Worm (Caenorhabditis elegans) whole organism, L1 larva: ENCODE results near the gene col-99.

ENCODE experiments used
- C04F5.9 ChIP-seq: sonication (generic microtip); optimal IDR thresholded peaks from 2 replicates; lab custom pipeline; 2016; ENCODE audit warnings: missing genetic modification characterization, missing compliant biosample characterization
- C16A3.4 ChIP-seq: fragments of 150-350 bp; optimal IDR thresholded peaks from 2 replicates; lab custom pipeline; 2014; ENCODE audit warnings: missing biosample characterization, missing genetic modification characterization
- Y116A8C.19 ChIP-seq: sonication (generic microtip); optimal IDR thresholded peaks from 2 replicates; lab custom pipeline; 2016; ENCODE audit warnings: missing compliant biosample characterization, missing genetic modification characterization, borderline replicate concordance
- alr-1 ChIP-seq: fragments of 200-800 bp; sonication (Bioruptor generic); optimal IDR thresholded peaks from 2 replicates; lab custom pipeline; 2018; ENCODE audit warnings: borderline replicate concordance, mild to moderate bottlenecking, missing genetic modification characterization, missing compliant biosample characterization
- aly-2 ChIP-seq: fragments of 150-350 bp; optimal IDR thresholded peaks from 2 replicates; lab custom pipeline; 2014; ENCODE audit warnings: missing biosample characterization, missing genetic modification characterization
- ama-1 ChIP-seq: fragments of 150-350 bp; optimal IDR thresholded peaks from 2 replicates; lab custom pipeline; 2014
- ceh-63 ChIP-seq: fragments of 200-800 bp; sonication (Bioruptor generic); optimal IDR thresholded peaks from 2 replicates; lab custom pipeline; 2018; ENCODE audit warnings: mild to moderate bottlenecking, missing genetic modification characterization, missing compliant biosample characterization
- ceh-8 ChIP-seq: fragments of 200-800 bp; sonication (Bioruptor generic); optimal IDR thresholded peaks from 2 replicates; lab custom pipeline; 2018; ENCODE audit warnings: mild to moderate bottlenecking, missing genetic modification characterization, moderate library complexity, missing compliant biosample characterization
- ceh-82 ChIP-seq, 3 experiments: fragments of 150-350 bp in 1 of 3; sonication (generic microtip) in 2 of 3; optimal IDR thresholded peaks; 2 replicates each; lab custom pipeline; 2014 to 2017; ENCODE audit warnings: missing biosample characterization in 3 of 3, missing genetic modification characterization in 3 of 3
- ceh-88 ChIP-seq: fragments of 200-800 bp; sonication (Bioruptor generic); IDR thresholded peaks from 2 replicates; pipeline ENCODE4 v1.3.6; 2022; ENCODE audit warnings: missing genetic modification characterization, missing compliant biosample characterization
- ceh-90 ChIP-seq: sonication (generic microtip); optimal IDR thresholded peaks from 2 replicates; lab custom pipeline; 2016; ENCODE audit warnings: missing genetic modification characterization, missing compliant biosample characterization
- ces-1 ChIP-seq: fragments of 150-350 bp; optimal IDR thresholded peaks from 2 replicates; lab custom pipeline; 2014; ENCODE audit warnings: missing biosample characterization, missing genetic modification reagents, missing genetic modification characterization
- dpl-1 ChIP-seq, 3 experiments: fragments of 150-350 bp in 2 of 3; sonication (generic microtip) in 1 of 3; optimal IDR thresholded peaks; 2 replicates each; lab custom pipeline; 2014 to 2017; ENCODE audit warnings: missing biosample characterization in 3 of 3, missing genetic modification characterization in 3 of 3, missing genetic modification reagents in 3 of 3
- efl-1 ChIP-seq, 4 experiments: fragments of 150-350 bp; optimal IDR thresholded peaks in 3 of 4; peaks in 1 of 4; 1 replicate in 1 of 4; 2 replicates in 3 of 4; lab custom pipeline; 2014; ENCODE audit warnings: missing biosample characterization in 2 of 4, missing genetic modification characterization in 2 of 4, missing genetic modification reagents in 2 of 4
- egl-27 ChIP-seq, 2 experiments: fragments of 150-350 bp in 1 of 2; sonication (generic microtip); optimal IDR thresholded peaks; 3 replicates each; lab custom pipeline; 2017 to 2018; ENCODE audit warnings: missing biosample characterization in 2 of 2, missing genetic modification characterization in 2 of 2, missing genetic modification reagents in 2 of 2
- elt-2 ChIP-seq: sonication (generic microtip); optimal IDR thresholded peaks from 2 replicates; lab custom pipeline; 2016; ENCODE audit warnings: missing genetic modification characterization, mild to moderate bottlenecking, inconsistent platforms, missing compliant biosample characterization, missing genetic modification reagents
- elt-3 ChIP-seq, 6 experiments: fragments of 150-350 bp in 1 of 6; sonication (generic microtip); optimal IDR thresholded peaks; 2 replicates each; lab custom pipeline; 2017 to 2018; ENCODE audit warnings: missing biosample characterization in 6 of 6, missing genetic modification characterization in 6 of 6, inconsistent platforms in 1 of 6
- ets-5 ChIP-seq: fragments of 200-800 bp; sonication (Bioruptor generic); IDR thresholded peaks from 2 replicates; pipeline ENCODE4 v1.3.6; 2022; ENCODE audit warnings: missing genetic modification characterization, missing compliant biosample characterization
- fkh-10 ChIP-seq: sonication (generic microtip); optimal IDR thresholded peaks from 2 replicates; lab custom pipeline; 2017; ENCODE audit warnings: missing biosample characterization, missing genetic modification reagents, missing genetic modification characterization
- hlh-17 ChIP-seq: fragments of 200-800 bp; sonication (Bioruptor generic); optimal IDR thresholded peaks from 2 replicates; lab custom pipeline; 2018; ENCODE audit warnings: missing genetic modification characterization, mild to moderate bottlenecking, missing compliant biosample characterization, moderate library complexity, borderline replicate concordance
- hlh-4 ChIP-seq: sonication (generic microtip); optimal IDR thresholded peaks from 2 replicates; lab custom pipeline; 2016; ENCODE audit warnings: mild to moderate bottlenecking, missing genetic modification characterization, missing compliant biosample characterization
- lin-15B ChIP-seq: fragments of 150-350 bp; sonication (generic microtip); optimal IDR thresholded peaks from 3 replicates; lab custom pipeline; 2014; ENCODE audit warnings: missing biosample characterization, missing genetic modification characterization
- lin-35 ChIP-seq, 2 experiments: fragments of 150-350 bp; optimal IDR thresholded peaks; 2 replicates each; lab custom pipeline; 2014; ENCODE audit warnings: missing biosample characterization in 2 of 2, missing genetic modification characterization in 2 of 2, missing genetic modification reagents in 2 of 2
- lin-39 ChIP-seq: fragments of 150-350 bp; optimal IDR thresholded peaks from 2 replicates; lab custom pipeline; 2014; ENCODE audit warnings: missing biosample characterization, missing genetic modification reagents, missing genetic modification characterization
- lir-3 ChIP-seq: sonication (generic microtip); optimal IDR thresholded peaks from 2 replicates; lab custom pipeline; 2016; ENCODE audit warnings: mild to moderate bottlenecking, missing genetic modification characterization, moderate library complexity, missing compliant biosample characterization; ENCODE audit not compliant: poor library complexity
- lsy-2 ChIP-seq, 2 experiments: fragments of 150-350 bp; optimal IDR thresholded peaks; 2 replicates each; lab custom pipeline; 2014; ENCODE audit warnings: missing biosample characterization in 2 of 2, missing genetic modification characterization in 2 of 2
- mep-1 ChIP-seq: fragments of 150-350 bp; optimal IDR thresholded peaks from 2 replicates; lab custom pipeline; 2014; ENCODE audit warnings: missing biosample characterization, missing genetic modification characterization
- nhr-11 ChIP-seq: fragments of 150-350 bp; optimal IDR thresholded peaks from 2 replicates; lab custom pipeline; 2014; ENCODE audit warnings: missing biosample characterization, missing genetic modification characterization
- nhr-12 ChIP-seq: sonication (generic microtip); optimal IDR thresholded peaks from 2 replicates; lab custom pipeline; 2017; ENCODE audit warnings: missing biosample characterization, missing genetic modification characterization
- nhr-19 ChIP-seq: fragments of 200-800 bp; sonication (Bioruptor generic); conservative IDR thresholded peaks from 2 replicates; pipeline ENCODE4 v1.3.6; 2022; ENCODE audit warnings: missing genetic modification characterization, missing compliant biosample characterization
- nhr-20 ChIP-seq: sonication (generic microtip); optimal IDR thresholded peaks from 2 replicates; lab custom pipeline; 2016; ENCODE audit warnings: mild to moderate bottlenecking, missing genetic modification characterization, missing compliant biosample characterization
- nhr-237 ChIP-seq: fragments of 150-350 bp; optimal IDR thresholded peaks from 2 replicates; lab custom pipeline; 2014; ENCODE audit warnings: missing biosample characterization, missing genetic modification characterization
- nhr-28 ChIP-seq: fragments of 150-350 bp; optimal IDR thresholded peaks from 2 replicates; lab custom pipeline; 2014; ENCODE audit warnings: missing biosample characterization, missing genetic modification characterization
- nhr-47 ChIP-seq: sonication (generic microtip); optimal IDR thresholded peaks from 2 replicates; lab custom pipeline; 2016; ENCODE audit warnings: mild to moderate bottlenecking, missing genetic modification characterization, moderate library complexity, missing compliant biosample characterization
- nhr-71 ChIP-seq: sonication (generic microtip); optimal IDR thresholded peaks from 2 replicates; lab custom pipeline; 2016; ENCODE audit warnings: mild to moderate bottlenecking, missing genetic modification characterization, moderate library complexity, missing compliant biosample characterization
- nhr-76 ChIP-seq: sonication (generic microtip); optimal IDR thresholded peaks from 2 replicates; lab custom pipeline; 2017; ENCODE audit warnings: missing biosample characterization, missing genetic modification characterization
- nhr-85 ChIP-seq: sonication (generic microtip); peaks from one replicate; lab custom pipeline; 2016; ENCODE audit warnings: missing genetic modification characterization, inconsistent platforms, missing compliant biosample characterization
- nhr-90 ChIP-seq: sonication (generic microtip); optimal IDR thresholded peaks from 2 replicates; lab custom pipeline; 2016; ENCODE audit warnings: mild to moderate bottlenecking, missing genetic modification characterization, missing compliant biosample characterization; ENCODE audit not compliant: poor library complexity
- pag-3 ChIP-seq: sonication (generic microtip); optimal IDR thresholded peaks from 2 replicates; lab custom pipeline; 2017; ENCODE audit warnings: missing genetic modification characterization, mild to moderate bottlenecking, missing compliant biosample characterization, antibody characterized with exemption, borderline replicate concordance; ENCODE audit not compliant: insufficient read depth
- pqm-1 ChIP-seq: sonication (generic microtip); optimal IDR thresholded peaks from 3 replicates; lab custom pipeline; 2017; ENCODE audit warnings: missing biosample characterization, missing genetic modification characterization
- rnt-1 ChIP-seq: sonication (generic microtip); optimal IDR thresholded peaks from 2 replicates; lab custom pipeline; 2016; ENCODE audit warnings: mild to moderate bottlenecking, missing genetic modification characterization, moderate library complexity, missing compliant biosample characterization
- snpc-4 ChIP-seq: fragments of 150-350 bp; optimal IDR thresholded peaks from 2 replicates; lab custom pipeline; 2014; ENCODE audit warnings: missing biosample characterization, missing genetic modification characterization
- sox-4 ChIP-seq: sonication (generic microtip); optimal IDR thresholded peaks from 2 replicates; lab custom pipeline; 2016; ENCODE audit warnings: missing genetic modification characterization, missing compliant biosample characterization
- sptf-1 ChIP-seq: fragments of 150-350 bp; optimal IDR thresholded peaks from 2 replicates; lab custom pipeline; 2014; ENCODE audit warnings: missing biosample characterization, missing genetic modification characterization
- tbx-2 ChIP-seq: sonication (generic microtip); optimal IDR thresholded peaks from 2 replicates; lab custom pipeline; 2016; ENCODE audit warnings: missing genetic modification characterization, missing compliant biosample characterization
- unc-30 ChIP-seq: sonication (generic microtip); optimal IDR thresholded peaks from 2 replicates; lab custom pipeline; 2017; ENCODE audit warnings: missing biosample characterization, missing genetic modification characterization
- unc-62 ChIP-seq: fragments of 150-350 bp; optimal IDR thresholded peaks from 2 replicates; lab custom pipeline; 2014; ENCODE audit warnings: missing biosample characterization, missing genetic modification reagents, missing genetic modification characterization
- unc-86 ChIP-seq: sonication (generic microtip); optimal IDR thresholded peaks from 2 replicates; lab custom pipeline; 2016; ENCODE audit warnings: missing genetic modification characterization, missing compliant biosample characterization
- unc-98 ChIP-seq: fragments of 200-800 bp; sonication (Bioruptor generic); IDR thresholded peaks from 2 replicates; pipeline ENCODE4 v1.3.6; 2022; ENCODE audit warnings: missing genetic modification characterization, missing compliant biosample characterization
- vab-15 ChIP-seq: sonication (generic microtip); optimal IDR thresholded peaks from 2 replicates; lab custom pipeline; 2017; ENCODE audit warnings: missing genotype, mild to moderate bottlenecking, missing genetic modification characterization, missing compliant biosample characterization
- xbp-1 ChIP-seq: sonication (generic microtip); optimal IDR thresholded peaks from 2 replicates; lab custom pipeline; 2016; ENCODE audit warnings: missing genetic modification characterization, missing compliant biosample characterization
- ztf-11 ChIP-seq, 2 experiments: sonication (generic microtip); optimal IDR thresholded peaks; 2 replicates each; lab custom pipeline; 2016 to 2017; ENCODE audit warnings: missing genetic modification characterization in 2 of 2, missing biosample characterization in 1 of 2, missing compliant biosample characterization in 1 of 2

col-99 gene

ce11 chrIV:192046-192445, 44.3 kb upstream of the col-99 start, which contains the start of gene Y38C1AA.12 (continued):
- TF ChIP-seq pqm-1 (tag; lab: Kevin White, UChicago) (no peak), dpl-1 (GFP tag; optimal IDR thresholded peaks at IDR 0.05; lab: Kevin White, UChicago) (peak; percentile 59 to 79 (median 73)), hlh-4 (tag; lab: Kevin White, UChicago) (peak; percentile 77), elt-3 (tag; optimal IDR thresholded peaks at IDR 0.05; lab: Kevin White, UChicago) (peak in 2 of 6 experiments; percentile 14 to 32), C16A3.4 (tag; lab: Kevin White, UChicago) (peak; percentile 80), hlh-17 (GFP tag; lab: Kevin White, UChicago) (no peak), mep-1 (peak; percentile 89), snpc-4 (peak; percentile 60), ceh-8 (GFP tag; lab: Kevin White, UChicago) (peak; percentile 54), tbx-2 (tag; lab: Kevin White, UChicago) (peak; percentile 92), ces-1 (GFP tag; lab: Kevin White, UChicago) (no peak), nhr-28 (tag; lab: Kevin White, UChicago) (no peak), elt-2 (tag; lab: Kevin White, UChicago) (peak; percentile 73), lin-15B (peak; percentile 80), nhr-85 (tag; lab: Kevin White, UChicago) (peak; percentile 96), lir-3 (tag; lab: Kevin White, UChicago) (peak; percentile 97), nhr-47 (tag; lab: Kevin White, UChicago) (peak; percentile 94), nhr-20 (peak; percentile 92), aly-2 (tag; lab: Kevin White, UChicago) (no peak), nhr-237 (tag; lab: Kevin White, UChicago) (peak; percentile 33), alr-1 (tag; lab: Kevin White, UChicago) (no peak), pag-3 (no peak), ceh-63 (GFP tag; lab: Kevin White, UChicago) (no peak), unc-62 (GFP tag; lab: Kevin White, UChicago) (no peak), lsy-2 (tag; optimal IDR thresholded peaks at IDR 0.05; lab: Kevin White, UChicago) (peak; percentile 84 to 88), xbp-1 (tag; lab: Kevin White, UChicago) (peak; percentile 90), Y116A8C.19 (tag; lab: Kevin White, UChicago) (peak; percentile 83), nhr-11 (tag; lab: Kevin White, UChicago) (peak; percentile 27), ceh-82 (tag; optimal IDR thresholded peaks at IDR 0.05; lab: Kevin White, UChicago) (peak; percentile 78 to 88 (median 79)), lin-35 (GFP tag; optimal IDR thresholded peaks at IDR 0.05; lab: Kevin White, UChicago) (peak; percentile 83 to 85), nhr-19 (GFP tag; lab: Robert Waterston, UW) (peak; percentile 87), ets-5 (GFP tag; lab: Robert Waterston, UW) (no peak), vab-15 (tag; lab: Kevin White, UChicago) (peak; percentile 79), ama-1 (lab: Kevin White, UChicago) (no peak), nhr-12 (no peak), efl-1 (optimal IDR thresholded peaks at IDR 0.05; lab: Kevin White, UChicago) (peak; percentile 77 to 78), efl-1 (GFP tag; optimal IDR thresholded peaks at IDR 0.05 in 1 of 2; lab: Kevin White, UChicago) (peak; percentile 77 to 97), egl-27 (tag; optimal IDR thresholded peaks at IDR 0.05; lab: Kevin White, UChicago) (no peak), nhr-90 (peak; percentile 95), ztf-11 (tag; optimal IDR thresholded peaks at IDR 0.05; lab: Kevin White, UChicago) (peak in 1 of 2 experiments; percentile 97)

ce11 chrIV:189087-189486, 41.4 kb upstream of the col-99 start:
- TF ChIP-seq nhr-237 (tag; lab: Kevin White, UChicago) = no peak
- no peak for TF ChIP-seq lin-39 (tag; lab: Kevin White, UChicago)
- no peak for TF ChIP-seq nhr-76 (tag; lab: Kevin White, UChicago)
- TF ChIP-seq C04F5.9 (tag; lab: Kevin White, UChicago) = no peak
- no peak for TF ChIP-seq nhr-71
- TF ChIP-seq sox-4 (tag; lab: Kevin White, UChicago) = no peak
- no peak for TF ChIP-seq lin-15B
- TF ChIP-seq unc-86 = no peak
- no peak for TF ChIP-seq ceh-88 (GFP tag; lab: Robert Waterston, UW)
- TF ChIP-seq ceh-90 (tag; lab: Kevin White, UChicago) = no peak
- no peak for TF ChIP-seq ceh-63 (GFP tag; lab: Kevin White, UChicago)
- no peak for TF ChIP-seq sptf-1 (tag; lab: Kevin White, UChicago)
- TF ChIP-seq nhr-90 = no peak
- TF ChIP-seq unc-30 (tag; lab: Kevin White, UChicago) = no peak
- TF ChIP-seq rnt-1 = no peak
- TF ChIP-seq unc-98 (GFP tag; lab: Robert Waterston, UW) = no peak
- no peak for TF ChIP-seq fkh-10 (GFP tag; lab: Kevin White, UChicago)
- TF ChIP-seq nhr-11 (tag; lab: Kevin White, UChicago) = no peak
- TF ChIP-seq elt-3 (tag; optimal IDR thresholded peaks at IDR 0.05; lab: Kevin White, UChicago) = no peak
